Fruit fly (Drosophila melanogaster) whole organism, embryonic: Measurements from ENCODE around the gene Spn28B.

Source experiments
- BEAF-32 ChIP-seq: fragments of 200-800 bp; sonication (Bioruptor generic); optimal IDR thresholded peaks from 3 replicates; lab custom pipeline; 2017; ENCODE audit warnings: missing biosample characterization, missing genetic modification characterization, mild to moderate bottlenecking, moderate library complexity, missing genetic modification reagents
- CG10979 ChIP-seq: fragments of 200-800 bp; sonication (Bioruptor generic); optimal IDR thresholded peaks from 2 replicates; lab custom pipeline; 2018; ENCODE audit warnings: missing biosample characterization, mild to moderate bottlenecking, missing genetic modification characterization, moderate library complexity
- CG12071 ChIP-seq: fragments of 200-800 bp; sonication (Bioruptor generic); optimal IDR thresholded peaks from 3 replicates; lab custom pipeline; 2018; ENCODE audit warnings: missing biosample characterization, mild to moderate bottlenecking, missing genetic modification characterization
- CG12155 ChIP-seq: fragments of 200-800 bp; sonication (Bioruptor generic); optimal IDR thresholded peaks from 3 replicates; lab custom pipeline; 2016; ENCODE audit warnings: missing biosample characterization, missing genetic modification characterization
- CG12236 ChIP-seq: fragments of 200-800 bp; sonication (Bioruptor generic); optimal IDR thresholded peaks from 2 replicates; lab custom pipeline; 2016; ENCODE audit warnings: missing biosample characterization, missing genetic modification characterization
- CG12299 ChIP-seq: fragments of 200-800 bp; sonication (Bioruptor generic); optimal IDR thresholded peaks from 2 replicates; lab custom pipeline; 2018; ENCODE audit warnings: missing biosample characterization, mild to moderate bottlenecking, missing genetic modification characterization
- CG12391 ChIP-seq: fragments of 200-800 bp; sonication (Bioruptor generic); optimal IDR thresholded peaks from 3 replicates; lab custom pipeline; 2018; ENCODE audit warnings: missing biosample characterization, mild to moderate bottlenecking, missing genetic modification characterization, moderate library complexity
- CG12769 ChIP-seq: fragments of 200-800 bp; sonication (Bioruptor generic); optimal IDR thresholded peaks from 2 replicates; lab custom pipeline; 2019; ENCODE audit warnings: missing biosample characterization, mild to moderate bottlenecking, missing genetic modification characterization, moderate library complexity
- CG14441 ChIP-seq: fragments of 200-800 bp; sonication (Bioruptor generic); IDR thresholded peaks from 2 replicates; pipeline ENCODE4 v1.3.6; 2022; ENCODE audit warnings: missing biosample characterization, missing genetic modification characterization
- CG14667 ChIP-seq: fragments of 200-800 bp; sonication (Bioruptor generic); IDR thresholded peaks from 2 replicates; pipeline ENCODE4 v1.3.6; 2022; ENCODE audit warnings: missing biosample characterization, missing genetic modification characterization
- CG14710 ChIP-seq: fragments of 200-800 bp; sonication (Bioruptor generic); optimal IDR thresholded peaks from 3 replicates; lab custom pipeline; 2019; ENCODE audit warnings: missing biosample characterization, mild to moderate bottlenecking, missing genetic modification characterization, moderate library complexity
- CG15479 ChIP-seq: fragments of 200-800 bp; sonication (Bioruptor generic); optimal IDR thresholded peaks from 3 replicates; lab custom pipeline; 2019; ENCODE audit warnings: missing biosample characterization, mild to moderate bottlenecking, missing genetic modification characterization, moderate library complexity
- CG17186 ChIP-seq: fragments of 200-800 bp; sonication (Bioruptor generic); optimal IDR thresholded peaks from 3 replicates; lab custom pipeline; 2017; ENCODE audit warnings: missing biosample characterization, missing genetic modification reagents, missing genetic modification characterization
- CG17568 ChIP-seq: fragments of 200-800 bp; sonication (Bioruptor generic); optimal IDR thresholded peaks from 2 replicates; lab custom pipeline; 2018; ENCODE audit warnings: missing biosample characterization, mild to moderate bottlenecking, missing genetic modification characterization, moderate library complexity
- CG30020 ChIP-seq: fragments of 200-800 bp; optimal IDR thresholded peaks from 2 replicates; lab custom pipeline; 2019; ENCODE audit warnings: missing biosample characterization, mild to moderate bottlenecking, missing genetic modification characterization, moderate library complexity
- CG30403 ChIP-seq: fragments of 200-800 bp; sonication (Bioruptor generic); optimal IDR thresholded peaks from 3 replicates; lab custom pipeline; 2016; ENCODE audit warnings: missing biosample characterization, missing genetic modification characterization
- CG4617 ChIP-seq: fragments of 200-800 bp; sonication (Bioruptor generic); optimal IDR thresholded peaks from 3 replicates; lab custom pipeline; 2016; ENCODE audit warnings: missing biosample characterization, missing genetic modification characterization, borderline replicate concordance
- CG8765 ChIP-seq: fragments of 200-800 bp; sonication (Bioruptor generic); IDR thresholded peaks from 2 replicates; pipeline ENCODE4 v1.3.6; 2022; ENCODE audit warnings: missing biosample characterization, missing genetic modification characterization
- CG9215 ChIP-seq: fragments of 200-800 bp; sonication (Bioruptor generic); IDR thresholded peaks from 2 replicates; pipeline ENCODE4 v1.3.6; 2022; ENCODE audit warnings: missing biosample characterization, missing genetic modification characterization
- CG9437 ChIP-seq: fragments of 200-800 bp; sonication (Bioruptor generic); optimal IDR thresholded peaks from 2 replicates; lab custom pipeline; 2018; ENCODE audit warnings: missing biosample characterization, mild to moderate bottlenecking, missing genetic modification characterization
- CG9609 ChIP-seq: fragments of 200-800 bp; sonication (Bioruptor generic); optimal IDR thresholded peaks from 3 replicates; lab custom pipeline; 2016; ENCODE audit warnings: missing biosample characterization, missing genetic modification characterization
- Chrac-16 ChIP-seq: fragments of 200-800 bp; sonication (Bioruptor generic); optimal IDR thresholded peaks from 3 replicates; lab custom pipeline; 2016; ENCODE audit warnings: missing biosample characterization, missing genetic modification characterization
- Gug ChIP-seq: fragments of 200-800 bp; sonication (Bioruptor generic); IDR thresholded peaks from 4 replicates; pipeline ENCODE4 v1.3.6; 2022; ENCODE audit warnings: missing biosample characterization, missing genetic modification characterization
- HLH3B ChIP-seq: fragments of 200-800 bp; sonication (Bioruptor generic); IDR thresholded peaks from 2 replicates; pipeline ENCODE4 v1.3.6; 2022; ENCODE audit warnings: missing biosample characterization, missing genetic modification characterization
- HLHmδ ChIP-seq: fragments of 200-800 bp; sonication (Bioruptor generic); optimal IDR thresholded peaks from 2 replicates; lab custom pipeline; 2018; ENCODE audit warnings: missing biosample characterization, mild to moderate bottlenecking, missing genetic modification characterization, moderate library complexity
- HmgD ChIP-seq: fragments of 200-800 bp; sonication (Bioruptor generic); optimal IDR thresholded peaks from 3 replicates; lab custom pipeline; 2016; ENCODE audit warnings: missing biosample characterization, missing genetic modification characterization
- MESR4 ChIP-seq: fragments of 200-800 bp; sonication (Bioruptor generic); optimal IDR thresholded peaks from 2 replicates; lab custom pipeline; 2018; ENCODE audit warnings: missing biosample characterization, mild to moderate bottlenecking, missing genetic modification characterization, moderate library complexity
- Mad ChIP-seq: fragments of 200-800 bp; sonication (Bioruptor generic); optimal IDR thresholded peaks from 2 replicates; lab custom pipeline; 2016; ENCODE audit warnings: missing biosample characterization, missing genetic modification characterization
- Nf-YC ChIP-seq: fragments of 200-800 bp; optimal IDR thresholded peaks from 3 replicates; lab custom pipeline; 2019; ENCODE audit warnings: missing biosample characterization, mild to moderate bottlenecking, missing genetic modification characterization, moderate library complexity
- NfI ChIP-seq: fragments of 200-800 bp; sonication (Bioruptor generic); optimal IDR thresholded peaks from 3 replicates; lab custom pipeline; 2018; ENCODE audit warnings: missing biosample characterization, mild to moderate bottlenecking, missing genetic modification characterization, moderate library complexity
- Oaz ChIP-seq: fragments of 200-800 bp; sonication (Bioruptor generic); IDR thresholded peaks from 2 replicates; pipeline ENCODE4 v1.3.6; 2022; ENCODE audit warnings: missing biosample characterization, missing genetic modification characterization
- Optix ChIP-seq: fragments of 200-800 bp; sonication (Bioruptor generic); IDR thresholded peaks from 3 replicates; pipeline ENCODE4 v1.3.6; 2022; ENCODE audit warnings: missing biosample characterization, missing genetic modification characterization
- ac ChIP-seq: fragments of 200-800 bp; sonication (Bioruptor generic); optimal IDR thresholded peaks from 3 replicates; lab custom pipeline; 2017; ENCODE audit warnings: missing biosample characterization, mild to moderate bottlenecking, missing genetic modification characterization
- br ChIP-seq: fragments of >200 bp; optimal IDR thresholded peaks from 2 replicates; lab custom pipeline; 2017
- ci ChIP-seq: fragments of 200-800 bp; sonication (Bioruptor generic); IDR thresholded peaks from 3 replicates; pipeline ENCODE4 v1.3.6; 2022; ENCODE audit warnings: missing biosample characterization, missing genetic modification characterization
- corto ChIP-seq: fragments of 200-800 bp; sonication (Bioruptor generic); optimal IDR thresholded peaks from 2 replicates; lab custom pipeline; 2016; ENCODE audit warnings: missing biosample characterization, mild to moderate bottlenecking, missing genetic modification characterization, moderate library complexity
- crc ChIP-seq: fragments of 200-800 bp; sonication (Bioruptor generic); optimal IDR thresholded peaks from 2 replicates; lab custom pipeline; 2016; ENCODE audit warnings: missing biosample characterization, missing genetic modification characterization
- da ChIP-seq: fragments of 200-800 bp; sonication (Bioruptor generic); optimal IDR thresholded peaks from 2 replicates; lab custom pipeline; 2016; ENCODE audit warnings: missing biosample characterization, missing genetic modification characterization
- esg ChIP-seq: fragments of 200-800 bp; sonication (Bioruptor generic); conservative IDR thresholded peaks from 2 replicates; pipeline ENCODE4 v1.3.6; 2022; ENCODE audit warnings: missing biosample characterization, missing genetic modification characterization
- gsb ChIP-seq: fragments of 200-800 bp; sonication (Bioruptor generic); IDR thresholded peaks from 2 replicates; pipeline ENCODE4 v1.3.6; 2022; ENCODE audit warnings: missing biosample characterization, missing genetic modification characterization
- ham ChIP-seq: fragments of 200-800 bp; sonication (Bioruptor generic); IDR thresholded peaks from 2 replicates; pipeline ENCODE4 v1.3.6; 2022; ENCODE audit warnings: missing biosample characterization, missing genetic modification characterization
- hth ChIP-seq: fragments of >200 bp; optimal IDR thresholded peaks from 2 replicates; lab custom pipeline; 2017; ENCODE audit warnings: inconsistent platforms
- ind ChIP-seq: fragments of 200-800 bp; sonication (Bioruptor generic); optimal IDR thresholded peaks from 3 replicates; lab custom pipeline; 2016; ENCODE audit warnings: missing biosample characterization, missing genetic modification characterization
- mam ChIP-seq: fragments of 200-800 bp; sonication (Bioruptor generic); optimal IDR thresholded peaks from 3 replicates; lab custom pipeline; 2016; ENCODE audit warnings: missing biosample characterization, missing genetic modification characterization
- mirr ChIP-seq: fragments of 200-800 bp; sonication (Bioruptor generic); optimal IDR thresholded peaks from 3 replicates; lab custom pipeline; 2018; ENCODE audit warnings: missing biosample characterization, mild to moderate bottlenecking, missing genetic modification characterization
- peb ChIP-seq: fragments of 200-800 bp; sonication (Bioruptor generic); IDR thresholded peaks from 2 replicates; pipeline ENCODE4 v1.3.6; 2022; ENCODE audit warnings: missing biosample characterization, missing genetic modification characterization
- pros ChIP-seq: fragments of 200-800 bp; sonication (Bioruptor generic); optimal IDR thresholded peaks from 3 replicates; lab custom pipeline; 2019; ENCODE audit warnings: missing biosample characterization, mild to moderate bottlenecking, missing genetic modification characterization, moderate library complexity
- ranshi ChIP-seq: fragments of 200-800 bp; sonication (Bioruptor generic); IDR thresholded peaks from 2 replicates; pipeline ENCODE4 v1.3.6; 2022; ENCODE audit warnings: missing biosample characterization, missing genetic modification characterization
- sd ChIP-seq: fragments of 200-800 bp; sonication (Bioruptor generic); optimal IDR thresholded peaks from 3 replicates; lab custom pipeline; 2018; ENCODE audit warnings: missing biosample characterization, mild to moderate bottlenecking, missing genetic modification characterization, moderate library complexity
- sens-2 ChIP-seq: fragments of 200-800 bp; sonication (Bioruptor generic); IDR thresholded peaks from 2 replicates; pipeline ENCODE4 v1.3.6; 2022; ENCODE audit warnings: missing biosample characterization, missing genetic modification characterization
- sima ChIP-seq: fragments of 200-800 bp; sonication (Bioruptor generic); optimal IDR thresholded peaks from 2 replicates; lab custom pipeline; 2016; ENCODE audit warnings: missing biosample characterization, missing genetic modification characterization
- trem ChIP-seq: fragments of 200-800 bp; optimal IDR thresholded peaks from 3 replicates; lab custom pipeline; 2019; ENCODE audit warnings: missing biosample characterization, mild to moderate bottlenecking, missing genetic modification characterization, moderate library complexity
- ttk ChIP-seq: fragments of 200-800 bp; sonication (Bioruptor generic); IDR thresholded peaks from 2 replicates; pipeline ENCODE4 v2.1.2; 2022; ENCODE audit warnings: missing biosample characterization, missing genetic modification characterization
- wor ChIP-seq: fragments of 200-800 bp; sonication (Bioruptor generic); IDR thresholded peaks from 2 replicates; pipeline ENCODE4 v1.3.6; 2022; ENCODE audit warnings: missing biosample characterization, missing genetic modification characterization

Spn28B gene

dm6 chr2L:7601875-7602274 lies 20.2 kb downstream of the Spn28B start (continued):
- no peak for TF ChIP-seq CG17186 (GFP tag; lab: Kevin White, UChicago)
- TF ChIP-seq ham (GFP tag; lab: Robert Waterston, UW) = no peak
- peak; percentile 5 for TF ChIP-seq CG12155 (GFP tag; lab: Kevin White, UChicago)
- no peak for TF ChIP-seq HLHmδ (GFP tag; lab: Kevin White, UChicago)
- TF ChIP-seq Oaz (GFP tag; lab: Robert Waterston, UW) = no peak
- peak; percentile 24 for TF ChIP-seq CG12391 (tag; lab: Kevin White, UChicago)
- no peak for TF ChIP-seq ci (GFP tag; lab: Robert Waterston, UW)
- TF ChIP-seq CG30020 = no peak
- TF ChIP-seq peb = no peak
- TF ChIP-seq gsb (GFP tag; lab: Robert Waterston, UW) = no peak
- TF ChIP-seq crc = no peak
- TF ChIP-seq CG14710 (tag; lab: Kevin White, UChicago) = no peak
- no peak for TF ChIP-seq esg (GFP tag; lab: Robert Waterston, UW)
- TF ChIP-seq HmgD (GFP tag; lab: Kevin White, UChicago) = no peak
- peak; percentile 22 for TF ChIP-seq CG30403
- TF ChIP-seq Nf-YC (tag; lab: Kevin White, UChicago) = no peak
- TF ChIP-seq mirr (GFP tag; lab: Kevin White, UChicago) = no peak
- TF ChIP-seq CG14441 = no peak
- no peak for TF ChIP-seq CG10979 (tag; lab: Kevin White, UChicago)
- no peak for TF ChIP-seq Optix (GFP tag; lab: Robert Waterston, UW)
- TF ChIP-seq CG12299 = no peak
- TF ChIP-seq CG9215 (GFP tag; lab: Robert Waterston, UW) = no peak
- no peak for TF ChIP-seq MESR4 (GFP tag; lab: Kevin White, UChicago)
- TF ChIP-seq BEAF-32 (GFP tag; lab: Kevin White, UChicago) = no peak
- TF ChIP-seq mam (GFP tag; lab: Kevin White, UChicago) = peak; percentile 8
- no peak for TF ChIP-seq CG12769 (tag; lab: Kevin White, UChicago)
- TF ChIP-seq sd (tag; lab: Kevin White, UChicago) = no peak
- no peak for TF ChIP-seq br (lab: Kevin White, UChicago)
- TF ChIP-seq Mad = no peak
- TF ChIP-seq sens-2 (GFP tag; lab: Robert Waterston, UW) = no peak
- TF ChIP-seq CG8765 = no peak
- TF ChIP-seq CG12236 (GFP tag; lab: Kevin White, UChicago) = no peak
- TF ChIP-seq hth (lab: Kevin White, UChicago) = no peak
- TF ChIP-seq CG9437 = no peak
- no peak for TF ChIP-seq CG9609 (GFP tag; lab: Kevin White, UChicago)
- TF ChIP-seq CG4617 (GFP tag; lab: Kevin White, UChicago) = no peak
- no peak for TF ChIP-seq CG17568 (GFP tag; lab: Kevin White, UChicago)
- no peak for TF ChIP-seq pros (GFP tag; lab: Kevin White, UChicago)
- TF ChIP-seq Gug (GFP tag; lab: Robert Waterston, UW) = no peak
- TF ChIP-seq CG15479 = no peak
- TF ChIP-seq Chrac-16 (GFP tag; lab: Kevin White, UChicago) = no peak
- no peak for TF ChIP-seq NfI
- no peak for TF ChIP-seq CG12071 (GFP tag; lab: Kevin White, UChicago)
- no peak for TF ChIP-seq corto (GFP tag; lab: Kevin White, UChicago)
- TF ChIP-seq HLH3B (GFP tag; lab: Robert Waterston, UW) = no peak
- no peak for TF ChIP-seq CG14667 (GFP tag; lab: Robert Waterston, UW)
- no peak for TF ChIP-seq trem (tag; lab: Kevin White, UChicago)
- no peak for TF ChIP-seq wor (GFP tag; lab: Robert Waterston, UW)
- no peak for TF ChIP-seq ttk
- TF ChIP-seq ac = no peak
- peak; percentile 12 for TF ChIP-seq ind (GFP tag; lab: Kevin White, UChicago)
- no peak for TF ChIP-seq da (GFP tag; lab: Kevin White, UChicago)
- no peak for TF ChIP-seq ranshi
- no peak for TF ChIP-seq sima (GFP tag; lab: Kevin White, UChicago)
